Fruit fly (Drosophila melanogaster) whole organism, embryonic: ENCODE data around the gene CatB.

ENCODE experiments used
- CG10274 ChIP-seq: fragments of 200-800 bp; sonication (Bioruptor generic); optimal IDR thresholded peaks from 3 replicates; lab custom pipeline; 2017; ENCODE audit warnings: missing biosample characterization, mild to moderate bottlenecking, missing genetic modification characterization
- CG10543 ChIP-seq: fragments of 200-800 bp; sonication (Bioruptor generic); optimal IDR thresholded peaks from 3 replicates; lab custom pipeline; 2017; ENCODE audit warnings: missing biosample characterization, mild to moderate bottlenecking, missing genetic modification characterization, moderate library complexity
- CG12071 ChIP-seq: fragments of 200-800 bp; sonication (Bioruptor generic); optimal IDR thresholded peaks from 3 replicates; lab custom pipeline; 2018; ENCODE audit warnings: missing biosample characterization, mild to moderate bottlenecking, missing genetic modification characterization
- CG12219 ChIP-seq: fragments of 200-800 bp; sonication (Bioruptor generic); optimal IDR thresholded peaks from 3 replicates; lab custom pipeline; 2018; ENCODE audit warnings: missing biosample characterization, mild to moderate bottlenecking, missing genetic modification characterization
- CG12236 ChIP-seq: fragments of 200-800 bp; sonication (Bioruptor generic); optimal IDR thresholded peaks from 2 replicates; lab custom pipeline; 2016; ENCODE audit warnings: missing biosample characterization, missing genetic modification characterization
- CG12744 ChIP-seq: fragments of 200-800 bp; sonication (Bioruptor generic); optimal IDR thresholded peaks from 2 replicates; lab custom pipeline; 2016; ENCODE audit warnings: missing biosample characterization, missing genetic modification characterization
- CG15011 ChIP-seq: fragments of 200-800 bp; sonication (Bioruptor generic); optimal IDR thresholded peaks from 3 replicates; lab custom pipeline; 2018; ENCODE audit warnings: missing biosample characterization, mild to moderate bottlenecking, missing genetic modification characterization
- CG15073 ChIP-seq: fragments of 200-800 bp; sonication (Bioruptor generic); optimal IDR thresholded peaks from 2 replicates; lab custom pipeline; 2016; ENCODE audit warnings: missing biosample characterization, missing genetic modification characterization
- CG17328 ChIP-seq: fragments of 200-800 bp; sonication (Bioruptor generic); IDR thresholded peaks from 2 replicates; pipeline ENCODE4 v1.3.6; 2022; ENCODE audit warnings: missing biosample characterization, missing genetic modification characterization
- CG17912 ChIP-seq: fragments of 200-800 bp; sonication (Bioruptor generic); optimal IDR thresholded peaks from 2 replicates; lab custom pipeline; 2018; ENCODE audit warnings: missing biosample characterization, mild to moderate bottlenecking, missing genetic modification characterization
- CG2120 ChIP-seq: fragments of 200-800 bp; sonication (Bioruptor generic); optimal IDR thresholded peaks from 3 replicates; lab custom pipeline; 2016; ENCODE audit warnings: missing biosample characterization, missing genetic modification characterization
- CG30020 ChIP-seq: fragments of 200-800 bp; optimal IDR thresholded peaks from 2 replicates; lab custom pipeline; 2019; ENCODE audit warnings: missing biosample characterization, mild to moderate bottlenecking, missing genetic modification characterization, moderate library complexity
- CG31224 ChIP-seq: fragments of 200-800 bp; sonication (Bioruptor generic); IDR thresholded peaks from 2 replicates; pipeline ENCODE4 v1.3.6; 2022; ENCODE audit warnings: missing biosample characterization, missing genetic modification characterization
- CG32767 ChIP-seq: fragments of 200-800 bp; sonication (Bioruptor generic); IDR thresholded peaks from 2 replicates; pipeline ENCODE4 v1.3.6; 2022; ENCODE audit warnings: missing biosample characterization, missing genetic modification characterization
- CG3407 ChIP-seq: fragments of 200-800 bp; sonication (Bioruptor generic); optimal IDR thresholded peaks from 2 replicates; lab custom pipeline; 2018; ENCODE audit warnings: missing biosample characterization, mild to moderate bottlenecking, missing genetic modification characterization
- CG34376 ChIP-seq: fragments of 200-800 bp; sonication (Bioruptor generic); optimal IDR thresholded peaks from 2 replicates; lab custom pipeline; 2018; ENCODE audit warnings: missing biosample characterization, mild to moderate bottlenecking, missing genetic modification characterization
- CG3838 ChIP-seq: fragments of 200-800 bp; sonication (Bioruptor generic); optimal IDR thresholded peaks from 3 replicates; lab custom pipeline; 2016; ENCODE audit warnings: missing biosample characterization, missing genetic modification characterization
- CG43689 ChIP-seq: fragments of 200-800 bp; sonication (Bioruptor generic); IDR thresholded peaks from 2 replicates; pipeline ENCODE4 v1.3.6; 2022; ENCODE audit warnings: missing biosample characterization, missing genetic modification characterization
- CG6854 ChIP-seq: fragments of 200-800 bp; sonication (Bioruptor generic); optimal IDR thresholded peaks from 3 replicates; lab custom pipeline; 2017; ENCODE audit warnings: missing biosample characterization, mild to moderate bottlenecking, missing genetic modification characterization
- CG8359 ChIP-seq: fragments of 200-800 bp; sonication (Bioruptor generic); optimal IDR thresholded peaks from 2 replicates; lab custom pipeline; 2017; ENCODE audit warnings: missing biosample characterization, mild to moderate bottlenecking, missing genetic modification characterization, borderline replicate concordance
- CG9437 ChIP-seq: fragments of 200-800 bp; sonication (Bioruptor generic); optimal IDR thresholded peaks from 2 replicates; lab custom pipeline; 2018; ENCODE audit warnings: missing biosample characterization, mild to moderate bottlenecking, missing genetic modification characterization
- CG9609 ChIP-seq: fragments of 200-800 bp; sonication (Bioruptor generic); optimal IDR thresholded peaks from 3 replicates; lab custom pipeline; 2016; ENCODE audit warnings: missing biosample characterization, missing genetic modification characterization
- CkIIα-i1 ChIP-seq: fragments of 200-800 bp; sonication (Bioruptor generic); IDR thresholded peaks from 2 replicates; pipeline ENCODE4 v1.3.6; 2022; ENCODE audit warnings: missing biosample characterization, missing genetic modification characterization
- CrebB ChIP-seq: fragments of 200-800 bp; sonication (Bioruptor generic); optimal IDR thresholded peaks from 3 replicates; lab custom pipeline; 2018; ENCODE audit warnings: missing biosample characterization, mild to moderate bottlenecking, missing genetic modification characterization
- Dek ChIP-seq: fragments of 200-800 bp; sonication (Bioruptor generic); optimal IDR thresholded peaks from 3 replicates; lab custom pipeline; 2019; ENCODE audit warnings: missing biosample characterization, mild to moderate bottlenecking, missing genetic modification characterization, moderate library complexity
- Dip2 ChIP-seq: fragments of 200-800 bp; sonication (Bioruptor generic); IDR thresholded peaks from 2 replicates; pipeline ENCODE4 v1.3.6; 2022; ENCODE audit warnings: missing biosample characterization, missing genetic modification characterization
- Gug ChIP-seq: fragments of 200-800 bp; sonication (Bioruptor generic); IDR thresholded peaks from 4 replicates; pipeline ENCODE4 v1.3.6; 2022; ENCODE audit warnings: missing biosample characterization, missing genetic modification characterization
- H2.0 ChIP-seq: fragments of 200-800 bp; sonication (Bioruptor generic); IDR thresholded peaks from 2 replicates; pipeline ENCODE4 v1.3.6; 2022; ENCODE audit warnings: missing biosample characterization, missing genetic modification characterization
- Hsf ChIP-seq: fragments of 200-800 bp; sonication (Bioruptor generic); optimal IDR thresholded peaks from 3 replicates; lab custom pipeline; 2016; ENCODE audit warnings: missing biosample characterization, missing genetic modification characterization
- Lhr ChIP-seq: fragments of 200-800 bp; sonication (Bioruptor generic); optimal IDR thresholded peaks from 3 replicates; lab custom pipeline; 2017; ENCODE audit warnings: mild to moderate bottlenecking, missing biosample characterization, missing genetic modification reagents, missing genetic modification characterization
- Lim3 ChIP-seq: fragments of 200-800 bp; sonication (Bioruptor generic); IDR thresholded peaks from 2 replicates; pipeline ENCODE4 v1.3.6; 2022; ENCODE audit warnings: missing biosample characterization, missing genetic modification characterization
- MESR4 ChIP-seq: fragments of 200-800 bp; sonication (Bioruptor generic); optimal IDR thresholded peaks from 2 replicates; lab custom pipeline; 2018; ENCODE audit warnings: missing biosample characterization, mild to moderate bottlenecking, missing genetic modification characterization, moderate library complexity
- crc ChIP-seq: fragments of 200-800 bp; sonication (Bioruptor generic); optimal IDR thresholded peaks from 2 replicates; lab custom pipeline; 2016; ENCODE audit warnings: missing biosample characterization, missing genetic modification characterization
- disco-r ChIP-seq: fragments of 200-800 bp; sonication (Bioruptor generic); optimal IDR thresholded peaks from 2 replicates; lab custom pipeline; 2016; ENCODE audit warnings: missing biosample characterization, missing genetic modification characterization
- esg ChIP-seq: fragments of 200-800 bp; sonication (Bioruptor generic); conservative IDR thresholded peaks from 2 replicates; pipeline ENCODE4 v1.3.6; 2022; ENCODE audit warnings: missing biosample characterization, missing genetic modification characterization
- eyg ChIP-seq: fragments of 200-800 bp; sonication (Bioruptor generic); optimal IDR thresholded peaks from 3 replicates; lab custom pipeline; 2016; ENCODE audit warnings: missing biosample characterization, missing genetic modification characterization
- grn ChIP-seq: fragments of 200-800 bp; sonication (Bioruptor generic); optimal IDR thresholded peaks from 3 replicates; lab custom pipeline; 2017; ENCODE audit warnings: missing biosample characterization, missing genetic modification characterization
- hb ChIP-seq: fragments of 200-800 bp; sonication (Bioruptor generic); IDR thresholded peaks from 3 replicates; pipeline ENCODE4 v1.3.6; 2022; ENCODE audit warnings: missing biosample characterization, missing genetic modification characterization; ENCODE audit not compliant: partially characterized antibody
- her ChIP-seq: fragments of 200-800 bp; sonication (Bioruptor generic); optimal IDR thresholded peaks from 2 replicates; lab custom pipeline; 2016; ENCODE audit warnings: missing biosample characterization, missing genetic modification characterization
- inv ChIP-seq: fragments of 200-800 bp; sonication (Bioruptor generic); IDR thresholded peaks from 2 replicates; pipeline ENCODE4 v1.3.6; 2022; ENCODE audit warnings: missing biosample characterization, missing genetic modification characterization; ENCODE audit not compliant: partially characterized antibody
- kni ChIP-seq: fragments of 200-800 bp; sonication (Bioruptor generic); optimal IDR thresholded peaks from 3 replicates; lab custom pipeline; 2017; ENCODE audit warnings: mild to moderate bottlenecking, missing biosample characterization, missing genetic modification reagents, missing genetic modification characterization
- mirr ChIP-seq: fragments of 200-800 bp; sonication (Bioruptor generic); optimal IDR thresholded peaks from 3 replicates; lab custom pipeline; 2018; ENCODE audit warnings: missing biosample characterization, mild to moderate bottlenecking, missing genetic modification characterization
- peb ChIP-seq: fragments of 200-800 bp; sonication (Bioruptor generic); IDR thresholded peaks from 2 replicates; pipeline ENCODE4 v1.3.6; 2022; ENCODE audit warnings: missing biosample characterization, missing genetic modification characterization
- row ChIP-seq: fragments of 200-800 bp; sonication (Bioruptor generic); IDR thresholded peaks from 3 replicates; pipeline ENCODE4 v1.3.6; 2022; ENCODE audit warnings: missing biosample characterization, missing genetic modification characterization
- sima ChIP-seq: fragments of 200-800 bp; sonication (Bioruptor generic); optimal IDR thresholded peaks from 2 replicates; lab custom pipeline; 2016; ENCODE audit warnings: missing biosample characterization, missing genetic modification characterization
- tin ChIP-seq: fragments of 200-800 bp; sonication (Bioruptor generic); optimal IDR thresholded peaks from 3 replicates; lab custom pipeline; 2016; ENCODE audit warnings: missing biosample characterization, missing genetic modification characterization
- tll ChIP-seq, 2 experiments: fragments of 200-800 bp in 1 of 2; fragments of >200 bp in 1 of 2; sonication (Bioruptor generic) in 1 of 2; optimal IDR thresholded peaks; 2 replicates each; lab custom pipeline; 2017 to 2019; ENCODE audit warnings: missing biosample characterization in 2 of 2, missing genetic modification characterization in 2 of 2, mild to moderate bottlenecking in 1 of 2, moderate library complexity in 1 of 2
- twi ChIP-seq: fragments of 200-800 bp; optimal IDR thresholded peaks from 2 replicates; lab custom pipeline; 2019; ENCODE audit warnings: missing biosample characterization, mild to moderate bottlenecking, missing genetic modification characterization, moderate library complexity
- vnd ChIP-seq: fragments of 200-800 bp; sonication (Bioruptor generic); IDR thresholded peaks from 3 replicates; pipeline ENCODE4 v1.3.6; 2022; ENCODE audit warnings: missing biosample characterization, missing genetic modification characterization; ENCODE audit not compliant: partially characterized antibody

Gene CatB

DNA sequence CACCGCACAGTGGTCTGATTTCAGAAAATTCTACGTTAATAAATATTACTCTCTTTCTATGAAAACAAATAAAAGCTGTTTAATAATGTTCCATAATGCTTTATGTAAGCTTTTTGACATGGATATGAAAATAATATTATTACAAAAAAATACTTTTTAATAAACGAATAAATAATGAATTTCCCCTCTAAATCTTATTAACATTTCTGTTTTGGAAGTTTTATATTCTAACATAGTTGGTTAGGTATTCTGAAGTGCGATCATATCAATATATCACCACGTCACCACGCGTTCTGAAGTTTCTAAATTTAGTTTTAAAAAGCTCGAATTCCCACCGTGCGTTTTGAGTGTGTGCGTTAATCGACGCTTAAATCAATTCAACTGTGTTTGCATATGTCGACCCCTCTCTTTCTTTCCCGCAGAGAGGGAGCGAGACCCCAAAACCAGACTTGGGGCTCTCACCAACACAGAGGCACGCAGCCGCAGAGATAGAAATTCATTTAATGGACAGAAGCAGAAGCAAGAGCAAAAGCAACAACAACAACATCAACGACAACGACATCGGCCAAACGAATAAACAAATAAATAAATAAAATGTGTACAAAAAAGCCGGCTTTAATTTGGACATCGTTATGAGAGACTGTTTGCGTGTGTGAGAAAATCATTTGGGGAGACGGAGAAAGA lies 13.9 kb upstream of the CatB start (continued):
- TF ChIP-seq CrebB (tag; lab: Kevin White, UChicago) (peak; percentile 70), H2.0 (GFP tag; lab: Robert Waterston, UW) (peak; percentile 52), Dek (tag; lab: Kevin White, UChicago) (peak; percentile 78), CG31224 (GFP tag; lab: Robert Waterston, UW) (peak; percentile 49; the same call in 1 of the 2 replicates), CG12071 (GFP tag; lab: Kevin White, UChicago) (peak; percentile 18), mirr (peak; percentile 55), tll (GFP tag; optimal IDR thresholded peaks at IDR 0.05; lab: Kevin White, UChicago) (no peak), MESR4 (GFP tag; lab: Kevin White, UChicago) (no peak), eyg (GFP tag; lab: Kevin White, UChicago) (no peak), CG10543 (peak; percentile 92), CkIIα-i1 (GFP tag; lab: Robert Waterston, UW) (no peak), row (GFP tag; lab: Robert Waterston, UW) (peak; percentile 87), CG12744 (GFP tag; lab: Kevin White, UChicago) (peak; percentile 36), CG10274 (peak; percentile 64), CG3838 (peak; percentile 24), hb (GFP tag; lab: Robert Waterston, UW) (no peak), CG12219 (GFP tag; lab: Kevin White, UChicago) (peak; percentile 44), CG9609 (peak; percentile 33), twi (tag; lab: Kevin White, UChicago) (peak; percentile 85), CG8359 (GFP tag; lab: Kevin White, UChicago) (peak; percentile 64), vnd (GFP tag; lab: Robert Waterston, UW) (no peak), inv (GFP tag; lab: Robert Waterston, UW) (no peak), her (GFP tag; lab: Kevin White, UChicago) (peak; percentile 43), CG32767 (GFP tag; lab: Robert Waterston, UW) (peak; percentile 68), esg (GFP tag; lab: Robert Waterston, UW) (peak; percentile 69; the same call in 1 of the 2 replicates), grn (GFP tag; lab: Kevin White, UChicago) (peak; percentile 46), Hsf (GFP tag; lab: Kevin White, UChicago) (peak; percentile 80), CG6854 (peak; percentile 85), CG15073 (peak; percentile 3), Lhr (GFP tag; lab: Kevin White, UChicago) (peak; percentile 67), CG15011 (peak; percentile 74), CG2120 (GFP tag; lab: Kevin White, UChicago) (peak; percentile 71), CG17328 (GFP tag; lab: Robert Waterston, UW) (peak; percentile 47; the same call in 1 of the 2 replicates), peb (GFP tag; lab: Robert Waterston, UW) (peak; percentile 4), Gug (peak; percentile 60; the same call in 2 of the 4 replicates), CG12236 (GFP tag; lab: Kevin White, UChicago) (peak; percentile 3), CG34376 (GFP tag; lab: Kevin White, UChicago) (peak; percentile 82), CG3407 (GFP tag; lab: Kevin White, UChicago) (peak; percentile 85), kni (GFP tag; lab: Kevin White, UChicago) (peak; percentile 83), Lim3 (no peak), sima (no peak), tin (GFP tag; lab: Kevin White, UChicago) (peak; percentile 75), disco-r (GFP tag; lab: Kevin White, UChicago) (no peak), Dip2 (no peak), CG9437 (GFP tag; lab: Kevin White, UChicago) (peak; percentile 92), CG43689 (GFP tag; lab: Robert Waterston, UW) (peak; percentile 43; the same call in 1 of the 2 replicates), crc (peak; percentile 27), CG17912 (GFP tag; lab: Kevin White, UChicago) (peak; percentile 14), CG30020 (tag; lab: Kevin White, UChicago) (peak; percentile 74)
